Fruit fly (Drosophila melanogaster): ENCODE data around the gene CG32263.

Gene CG32263

dm6 chr3L:3826541-3826940 is 15.6 kb upstream of the CG32263 start (continued):
- TF ChIP-seq NFAT (GFP tag; IDR thresholded peaks at IDR 0.05): peak; percentile 52; the same call in 1 of the 2 replicates
- TF ChIP-seq CG9609 (GFP tag; optimal IDR thresholded peaks at IDR 0.05): no peak
- peak; percentile 82 for TF ChIP-seq HHEX (GFP tag; optimal IDR thresholded peaks at IDR 0.05)
- no peak for TF ChIP-seq CG1647 (GFP tag; optimal IDR thresholded peaks at IDR 0.05)
- TF ChIP-seq Hr3 (GFP tag; optimal IDR thresholded peaks at IDR 0.05): peak; percentile 80
- no peak for TF ChIP-seq CG3838 (GFP tag; optimal IDR thresholded peaks at IDR 0.05)
- TF ChIP-seq Sox102F (GFP tag; optimal IDR thresholded peaks at IDR 0.05): peak; percentile 88
- peak; percentile 67 for TF ChIP-seq ind (GFP tag; optimal IDR thresholded peaks at IDR 0.05)
- peak; percentile 91 for TF ChIP-seq row (GFP tag; IDR thresholded peaks at IDR 0.05)
- TF ChIP-seq CG4328 (GFP tag; optimal IDR thresholded peaks at IDR 0.05): peak; percentile 63
- peak; percentile 52 for TF ChIP-seq HmgZ (tag; optimal IDR thresholded peaks at IDR 0.05)
- peak; percentile 68 for TF ChIP-seq sisA (GFP tag; IDR thresholded peaks at IDR 0.05)
- no peak for TF ChIP-seq Dll (GFP tag; IDR thresholded peaks at IDR 0.05; ENCODE audit: partially characterized antibody)
- TF ChIP-seq salm (tag; optimal IDR thresholded peaks at IDR 0.05): peak; percentile 63
- peak; percentile 58 for TF ChIP-seq gsb (GFP tag; IDR thresholded peaks at IDR 0.05)
- peak; percentile 2 for TF ChIP-seq CG6654 (GFP tag; optimal IDR thresholded peaks at IDR 0.05)
- peak; percentile 52 for TF ChIP-seq dmrt11E (tag; optimal IDR thresholded peaks at IDR 0.05)
- TF ChIP-seq CG13424 (tag; optimal IDR thresholded peaks at IDR 0.05): peak; percentile 90
- peak; percentile 55 for TF ChIP-seq onecut (GFP tag; IDR thresholded peaks at IDR 0.05)
- no peak for TF ChIP-seq sd (tag; optimal IDR thresholded peaks at IDR 0.05)
- TF ChIP-seq Mes4 (GFP tag; optimal IDR thresholded peaks at IDR 0.05): no peak
- peak; percentile 7 for TF ChIP-seq CG7987 (GFP tag; optimal IDR thresholded peaks at IDR 0.05)
- TF ChIP-seq sob (GFP tag; IDR thresholded peaks at IDR 0.05): peak; percentile 58; the same call in 1 of the 2 replicates
- TF ChIP-seq CG17328 (GFP tag; IDR thresholded peaks at IDR 0.05): peak; percentile 73
- TF ChIP-seq Dip3 (GFP tag; optimal IDR thresholded peaks at IDR 0.05): no peak
- TF ChIP-seq CG2120 (GFP tag; optimal IDR thresholded peaks at IDR 0.05): peak; percentile 72
- TF ChIP-seq Ravus (GFP tag; IDR thresholded peaks at IDR 0.05): peak; percentile 59
- peak; percentile 61; the same call in 1 of the 3 replicates for TF ChIP-seq gce (GFP tag; IDR thresholded peaks at IDR 0.05)
- peak; percentile 84 for TF ChIP-seq Rfx (GFP tag; IDR thresholded peaks at IDR 0.05)
- peak; percentile 78 for TF ChIP-seq scrt (GFP tag; optimal IDR thresholded peaks at IDR 0.05)
- TF ChIP-seq CG1603 (tag; optimal IDR thresholded peaks at IDR 0.05): no peak
- TF ChIP-seq CG32532 (GFP tag; IDR thresholded peaks at IDR 0.05): peak; percentile 90
- TF ChIP-seq wor (GFP tag; IDR thresholded peaks at IDR 0.05): peak; percentile 71
- TF ChIP-seq CG4404 (GFP tag; IDR thresholded peaks at IDR 0.05): peak; percentile 50
- peak; percentile 51 for TF ChIP-seq CG7271 (tag; optimal IDR thresholded peaks at IDR 0.05)
- no peak for TF ChIP-seq ERR (GFP tag; optimal IDR thresholded peaks at IDR 0.05)
- TF ChIP-seq tx (GFP tag; optimal IDR thresholded peaks at IDR 0.05): no peak
- peak; percentile 87 for TF ChIP-seq nmo (GFP tag; optimal IDR thresholded peaks at IDR 0.05)
- peak; percentile 95 for TF ChIP-seq CG2678 (tag; optimal IDR thresholded peaks at IDR 0.05)
- no peak for TF ChIP-seq gcm2 (GFP tag; optimal IDR thresholded peaks at IDR 0.05)
- TF ChIP-seq Side (GFP tag; optimal IDR thresholded peaks at IDR 0.05): no peak
- no peak for TF ChIP-seq pb (GFP tag; optimal IDR thresholded peaks at IDR 0.05)
- no peak for TF ChIP-seq tll (GFP tag; optimal IDR thresholded peaks at IDR 0.05)
- TF ChIP-seq Fer3 (tag; optimal IDR thresholded peaks at IDR 0.05): peak; percentile 89
- TF ChIP-seq CG5245 (GFP tag; optimal IDR thresholded peaks at IDR 0.05): peak; percentile 36
- TF ChIP-seq H2.0 (GFP tag; IDR thresholded peaks at IDR 0.05): peak; percentile 77
- TF ChIP-seq CG17359 (tag; optimal IDR thresholded peaks at IDR 0.05): peak; percentile 83
- no peak for TF ChIP-seq CG11398 (GFP tag; optimal IDR thresholded peaks at IDR 0.05)
- peak; percentile 59; the same call in 2 of the 3 replicates for TF ChIP-seq CG7357 (GFP tag; IDR thresholded peaks at IDR 0.05)
- TF ChIP-seq Nf-YB (GFP tag; optimal IDR thresholded peaks at IDR 0.05): peak; percentile 62
- TF ChIP-seq CG11723 (GFP tag; optimal IDR thresholded peaks at IDR 0.05): no peak

All from whole organism, embryonic.